Fruit fly (Drosophila melanogaster): ENCODE measurements around the gene TP53INP.
A peak's percentile ranks its signal among the peaks of the same experiment; 100 is the strongest.

Gene TP53INP

DNA sequence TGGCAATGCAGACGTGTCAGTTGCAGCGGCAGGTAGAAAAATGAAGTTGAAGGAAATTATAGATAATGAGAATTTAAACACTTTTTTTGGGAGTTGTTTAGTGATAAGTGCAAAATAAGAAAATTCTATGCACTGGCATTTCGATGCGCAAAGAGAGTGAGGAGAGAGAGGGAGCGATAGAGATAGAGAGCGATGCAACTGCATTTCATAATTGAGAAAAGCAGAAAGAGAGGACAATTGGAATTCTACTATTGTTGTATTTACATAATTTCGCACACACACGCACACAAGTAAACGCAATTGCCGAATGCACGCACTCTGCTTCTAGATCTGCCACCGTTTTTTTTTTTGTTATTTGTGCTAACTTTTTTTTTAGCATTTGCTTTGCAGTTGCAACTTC, 43.3 kb upstream of the TP53INP start:
- TF ChIP-seq CG15710 (tag; optimal IDR thresholded peaks at IDR 0.05) (no peak), rn (GFP tag; IDR thresholded peaks at IDR 0.05) (no peak), CG8159 (tag; optimal IDR thresholded peaks at IDR 0.05) (no peak), Pif1A (GFP tag; optimal IDR thresholded peaks at IDR 0.05) (no peak), CG8301 (tag; optimal IDR thresholded peaks at IDR 0.05) (no peak), fd96Ca (GFP tag; IDR thresholded peaks at IDR 0.05) (no peak)

DNA sequence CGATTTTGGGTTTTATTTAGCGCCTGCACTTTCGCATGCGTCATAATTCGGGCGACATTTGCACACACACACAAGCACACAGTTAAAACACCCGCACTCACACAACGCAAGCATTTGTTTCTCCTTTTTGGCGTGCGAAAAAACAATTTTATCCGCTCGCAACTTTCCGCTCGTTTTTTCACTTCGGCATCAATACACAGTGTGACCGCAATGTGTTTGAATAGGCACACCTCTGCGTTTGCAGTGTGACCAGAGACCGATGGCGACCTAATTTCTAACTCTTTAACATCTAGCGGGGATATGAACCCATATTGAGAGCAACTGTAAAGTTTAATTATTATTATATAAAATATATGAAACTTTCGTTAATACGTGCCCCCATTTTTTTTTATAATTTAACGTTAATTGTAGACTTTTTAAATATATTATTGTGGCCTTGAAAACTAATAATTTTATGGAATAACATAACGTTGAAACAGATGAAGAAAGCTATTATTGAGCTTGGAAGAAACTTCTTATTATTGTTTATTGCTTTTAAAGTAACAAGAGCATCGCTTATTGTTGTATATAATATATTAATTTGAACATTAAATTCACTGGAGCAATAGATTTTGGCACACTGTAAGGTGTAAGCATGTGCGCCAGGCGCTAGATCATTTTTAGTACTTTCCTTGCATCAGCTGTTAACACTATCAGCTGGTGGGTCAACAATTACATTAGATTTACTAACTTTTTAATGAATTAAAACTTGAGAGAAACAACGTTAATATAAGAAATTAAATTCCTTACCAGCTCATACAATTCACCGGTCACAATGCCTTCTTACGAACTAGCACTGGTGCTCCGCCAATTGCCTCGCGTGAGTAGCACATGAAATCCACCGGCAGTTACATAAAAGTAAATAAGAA, 42.6 kb upstream of the TP53INP start, which contains the start of the genes Cip4 and mRpS6:
Gene Cip4, minus strand, starts transcription at position 216 of the 908 bp plus-strand sequence.
Gene mRpS6, plus strand, starts transcription at position 664 of the 908 bp plus-strand sequence.
- TF ChIP-seq Pif1B (GFP tag; optimal IDR thresholded peaks at IDR 0.05) (no peak), Snoo (tag; optimal IDR thresholded peaks at IDR 0.05) (peak; percentile 62), CG13204 (GFP tag; optimal IDR thresholded peaks at IDR 0.05) (no peak), CG17806 (tag; optimal IDR thresholded peaks at IDR 0.05) (peak; percentile 65), CG12605 (GFP tag; IDR thresholded peaks at IDR 0.05) (peak; percentile 54), Pif1A (GFP tag; optimal IDR thresholded peaks at IDR 0.05) (no peak), CG10348 (GFP tag; IDR thresholded peaks at IDR 0.05) (no peak), gl (tag; optimal IDR thresholded peaks at IDR 0.05) (peak; percentile 41), CG9948 (tag; optimal IDR thresholded peaks at IDR 0.05) (peak; percentile 74), CG8159 (tag; optimal IDR thresholded peaks at IDR 0.05) (no peak), D1 (tag; optimal IDR thresholded peaks at IDR 0.05) (no peak), Ets98B (GFP tag; IDR thresholded peaks at IDR 0.05) (peak; percentile 55), rn (GFP tag; IDR thresholded peaks at IDR 0.05) (no peak), CG14655 (GFP tag; optimal IDR thresholded peaks at IDR 0.05) (no peak), CG34367 (tag; optimal IDR thresholded peaks at IDR 0.05) (peak; percentile 63), EcR (GFP tag; optimal IDR thresholded peaks at IDR 0.05) (peak; percentile 13), CG15710 (tag; optimal IDR thresholded peaks at IDR 0.05) (peak; percentile 81), CG8301 (tag; optimal IDR thresholded peaks at IDR 0.05) (no peak), CG32121 (GFP tag; IDR thresholded peaks at IDR 0.05) (peak; percentile 45; the same call in 1 of the 2 replicates), CG4496 (GFP tag; IDR thresholded peaks at IDR 0.05) (peak; percentile 63), fd96Ca (GFP tag; IDR thresholded peaks at IDR 0.05) (peak; percentile 26; the same call in 1 of the 3 replicates)

DNA sequence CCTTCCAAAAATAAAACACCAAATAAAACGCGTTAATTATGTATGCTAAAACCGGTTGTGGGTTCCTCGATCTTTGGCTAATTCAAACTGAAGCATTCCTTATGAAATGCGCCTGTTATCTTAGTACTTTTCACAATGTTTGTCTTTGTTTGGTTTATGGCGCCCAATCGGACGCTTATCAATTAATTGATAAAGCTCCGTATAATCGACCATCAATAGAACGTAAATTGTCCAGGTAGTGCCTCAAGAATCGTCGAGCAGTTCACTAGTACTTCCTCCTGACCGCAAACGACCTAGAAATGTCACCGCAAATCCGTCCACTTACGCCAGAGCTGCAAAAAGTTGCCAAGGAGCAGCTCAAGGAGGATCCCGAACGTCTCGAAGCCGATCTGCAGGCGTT, 41.5 kb upstream of the TP53INP start, which contains the start of gene CG33514:
Gene CG33514, plus strand, starts transcription at position 238 of the 400 bp plus-strand sequence.
- TF ChIP-seq Pif1A (GFP tag; optimal IDR thresholded peaks at IDR 0.05) (no peak), gl (tag; optimal IDR thresholded peaks at IDR 0.05) (no peak), CG9948 (tag; optimal IDR thresholded peaks at IDR 0.05) (no peak), Snoo (tag; optimal IDR thresholded peaks at IDR 0.05) (no peak), CG34367 (tag; optimal IDR thresholded peaks at IDR 0.05) (no peak), CG13204 (GFP tag; optimal IDR thresholded peaks at IDR 0.05) (no peak), CG8301 (tag; optimal IDR thresholded peaks at IDR 0.05) (no peak), fd96Ca (GFP tag; IDR thresholded peaks at IDR 0.05) (no peak), EcR (GFP tag; optimal IDR thresholded peaks at IDR 0.05) (no peak)

DNA sequence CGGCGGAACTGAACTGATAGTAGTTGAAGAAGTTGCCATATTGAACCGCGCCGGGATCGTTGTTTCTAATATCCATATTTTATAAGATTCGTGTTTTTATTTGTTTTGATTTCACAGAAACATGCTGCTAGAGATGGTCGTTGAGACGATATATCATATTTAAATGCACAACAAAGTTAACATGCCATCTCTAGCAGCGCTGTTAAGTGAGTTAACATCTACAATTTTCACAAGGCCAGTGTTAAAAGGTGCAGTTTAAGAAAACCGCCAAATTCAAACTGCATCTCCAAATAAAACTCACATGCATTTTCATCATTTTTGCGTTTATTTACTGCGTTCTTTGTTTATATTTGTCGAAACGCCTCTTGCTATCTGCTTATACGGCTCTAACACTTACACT, 39.4 kb upstream of the TP53INP start, which contains the start of gene CG11342:
Gene CG11342, minus strand, starts transcription at position 120 of the 400 bp plus-strand sequence.
- no peak for TF ChIP-seq CG15710 (tag; optimal IDR thresholded peaks at IDR 0.05)
- 0 out of 2 replicates have a peak, but pooled peaks have one; percentile 18 for TF ChIP-seq Ets98B (GFP tag; IDR thresholded peaks at IDR 0.05)

DNA sequence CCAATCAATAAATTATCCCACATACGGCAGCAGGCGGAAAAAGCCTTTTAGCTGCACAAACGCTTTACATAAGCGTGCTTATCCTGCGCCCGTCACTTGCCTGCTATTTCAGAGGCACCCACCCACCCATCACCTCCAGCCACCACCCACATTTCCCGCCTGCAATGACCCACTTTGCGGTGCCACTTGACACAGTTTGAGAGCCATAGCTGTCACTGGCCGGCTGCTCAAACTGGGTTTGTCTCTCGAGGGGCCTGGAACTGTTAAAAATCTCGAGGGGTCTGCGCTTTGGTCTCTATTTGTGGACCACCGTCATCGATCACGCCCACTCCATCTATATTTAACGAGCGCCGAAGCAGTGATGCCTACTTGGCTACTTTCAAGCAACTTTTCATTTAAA, 34.8 kb upstream of the TP53INP start:
- TF ChIP-seq CG32121 (GFP tag; IDR thresholded peaks at IDR 0.05) = no peak
- TF ChIP-seq Pif1A (GFP tag; optimal IDR thresholded peaks at IDR 0.05) = no peak
- TF ChIP-seq rn (GFP tag; IDR thresholded peaks at IDR 0.05) = no peak
- no peak for TF ChIP-seq CG9948 (tag; optimal IDR thresholded peaks at IDR 0.05)
- TF ChIP-seq CG10348 (GFP tag; IDR thresholded peaks at IDR 0.05) = no peak

DNA sequence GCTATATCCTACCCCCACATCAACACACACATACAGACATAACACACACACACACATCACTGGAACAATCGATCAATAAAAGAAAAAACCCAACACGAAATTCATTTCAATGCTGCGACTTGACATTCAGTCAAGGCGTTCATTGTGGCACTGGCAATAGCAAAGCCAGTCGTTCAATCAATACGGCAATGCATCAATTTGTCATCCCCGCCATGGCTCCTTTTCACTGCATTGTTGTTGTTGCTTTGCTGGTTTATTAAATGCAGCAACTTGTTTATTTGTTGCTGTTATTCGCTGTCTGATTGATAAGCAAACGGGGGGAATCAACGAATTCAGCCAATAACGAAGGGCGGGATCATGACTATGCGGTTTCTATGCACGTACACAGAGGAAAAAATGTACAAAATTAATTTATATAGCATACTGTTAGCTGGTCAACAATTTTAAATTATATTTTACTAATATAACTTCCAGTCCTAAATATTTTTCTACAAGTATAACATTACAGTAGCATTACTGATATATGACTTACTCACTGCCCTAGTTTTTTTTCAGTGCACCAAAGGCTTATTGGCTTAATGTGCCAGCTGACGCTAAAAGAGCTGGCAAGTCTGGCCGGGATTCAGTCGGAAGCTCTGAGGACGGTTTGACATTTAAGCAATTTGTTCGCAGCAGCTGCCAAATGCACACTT, 30.9 kb upstream of the TP53INP start:
- TF ChIP-seq CG8159 (tag; optimal IDR thresholded peaks at IDR 0.05) (peak; percentile 12), gl (tag; optimal IDR thresholded peaks at IDR 0.05) (no peak)

DNA sequence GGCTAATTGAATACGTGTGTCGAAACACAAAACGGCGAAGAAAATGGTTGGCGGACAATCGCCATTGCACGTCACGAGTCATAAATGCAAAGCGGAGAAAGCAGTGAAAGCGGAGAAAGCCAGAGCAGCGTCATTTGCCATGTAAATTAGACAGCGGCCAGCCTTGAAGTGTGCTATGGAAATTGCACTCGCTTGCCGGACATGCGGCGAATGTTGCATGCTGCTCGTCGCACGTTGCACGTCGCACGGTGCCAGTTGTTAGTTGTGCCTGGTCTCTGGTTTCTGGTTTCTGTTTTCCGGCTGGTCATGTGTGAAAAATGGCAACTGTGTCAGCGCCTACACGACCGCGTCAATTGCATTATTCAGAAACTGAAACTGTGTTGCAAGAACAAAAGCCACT, 29.2 kb upstream of the TP53INP start:
- TF ChIP-seq CG9948 (tag; optimal IDR thresholded peaks at IDR 0.05) (no peak), CG4496 (GFP tag; IDR thresholded peaks at IDR 0.05) (peak; percentile 60; the same call in 2 of the 3 replicates)

Data from whole organism, pupa.